Worm (Caenorhabditis elegans) whole organism, late embryonic: ENCODE data around the gene F10C2.4.
A peak's percentile ranks its signal among the peaks of the same experiment; 100 is the strongest.
"Not testable (repeated sequence)": the region's sequence is repeated elsewhere in the genome, so short reads cannot be mapped to it uniquely, and the experiment has no call there.

Source experiments
- C08G9.2 ChIP-seq: sonication (generic microtip); optimal IDR thresholded peaks from 2 replicates; lab custom pipeline; 2016; ENCODE audit warnings: mild to moderate bottlenecking, missing genetic modification characterization, moderate library complexity, missing compliant biosample characterization
- K02D7.2 ChIP-seq: sonication (generic microtip); optimal IDR thresholded peaks from 2 replicates; lab custom pipeline; 2017; ENCODE audit warnings: mild to moderate bottlenecking, missing genetic modification characterization, missing compliant biosample characterization
- Y22D7AL.16 ChIP-seq: sonication (generic microtip); optimal IDR thresholded peaks from 2 replicates; lab custom pipeline; 2016; ENCODE audit warnings: missing genetic modification characterization, missing compliant biosample characterization
- ceh-14 ChIP-seq: sonication (generic microtip); optimal IDR thresholded peaks from 2 replicates; lab custom pipeline; 2016; ENCODE audit warnings: missing genotype, missing genetic modification characterization, missing compliant biosample characterization
- ceh-18 ChIP-seq: sonication (generic microtip); optimal IDR thresholded peaks from 2 replicates; lab custom pipeline; 2016; ENCODE audit warnings: missing genetic modification characterization, missing compliant biosample characterization
- ceh-19 ChIP-seq: fragments of 200-800 bp; sonication (Bioruptor generic); optimal IDR thresholded peaks from 2 replicates; lab custom pipeline; 2018; ENCODE audit warnings: mild to moderate bottlenecking, missing genetic modification characterization, missing compliant biosample characterization
- ceh-2 ChIP-seq: sonication (generic microtip); optimal IDR thresholded peaks from 2 replicates; lab custom pipeline; 2016; ENCODE audit warnings: missing genotype, missing genetic modification characterization, missing compliant biosample characterization
- ceh-22 ChIP-seq: sonication (generic microtip); optimal IDR thresholded peaks from 2 replicates; lab custom pipeline; 2017; ENCODE audit warnings: missing biosample characterization, missing genetic modification characterization
- ceh-24 ChIP-seq: sonication (generic microtip); optimal IDR thresholded peaks from 2 replicates; lab custom pipeline; 2016; ENCODE audit warnings: mild to moderate bottlenecking, missing genetic modification characterization, missing compliant biosample characterization
- ceh-45 ChIP-seq: fragments of 200-800 bp; sonication (Bioruptor generic); IDR thresholded peaks from 2 replicates; pipeline ENCODE4 v1.3.6; 2022; ENCODE audit warnings: missing genetic modification reagents, missing genetic modification characterization, missing compliant biosample characterization
- ceh-48 ChIP-seq: sonication (generic microtip); optimal IDR thresholded peaks from 2 replicates; lab custom pipeline; 2016; ENCODE audit warnings: missing genetic modification characterization, inconsistent platforms, missing compliant biosample characterization
- ceh-6 ChIP-seq: fragments of 200-800 bp; sonication (Bioruptor generic); optimal IDR thresholded peaks from 2 replicates; lab custom pipeline; 2018; ENCODE audit warnings: mild to moderate bottlenecking, missing genetic modification characterization, missing compliant biosample characterization
- ceh-9 ChIP-seq: sonication (generic microtip); optimal IDR thresholded peaks from 2 replicates; lab custom pipeline; 2016; ENCODE audit warnings: mild to moderate bottlenecking, missing genetic modification characterization, inconsistent platforms, missing compliant biosample characterization
- dmd-4 ChIP-seq: sonication (generic microtip); optimal IDR thresholded peaks from 2 replicates; lab custom pipeline; 2016; ENCODE audit warnings: borderline replicate concordance, missing genetic modification characterization, missing compliant biosample characterization
- dve-1 ChIP-seq: sonication (generic microtip); optimal IDR thresholded peaks from 2 replicates; lab custom pipeline; 2017; ENCODE audit warnings: antibody characterized with exemption, mild to moderate bottlenecking, missing genetic modification characterization, missing compliant biosample characterization
- elt-2 ChIP-seq: sonication (generic microtip); optimal IDR thresholded peaks from 2 replicates; lab custom pipeline; 2016; ENCODE audit warnings: missing genetic modification reagents, missing genetic modification characterization, missing compliant biosample characterization
- ets-4 ChIP-seq: sonication (generic microtip); optimal IDR thresholded peaks from 2 replicates; lab custom pipeline; 2016; ENCODE audit warnings: missing genetic modification characterization, missing compliant biosample characterization
- eyg-1 ChIP-seq: sonication (generic microtip); optimal IDR thresholded peaks from 2 replicates; lab custom pipeline; 2016; ENCODE audit warnings: missing genotype, missing genetic modification characterization, missing compliant biosample characterization
- fax-1 ChIP-seq: sonication (generic microtip); optimal IDR thresholded peaks from 2 replicates; lab custom pipeline; 2016; ENCODE audit warnings: missing genotype, missing genetic modification characterization, missing compliant biosample characterization
- fkh-6 ChIP-seq: sonication (generic microtip); optimal IDR thresholded peaks from 2 replicates; lab custom pipeline; 2016; ENCODE audit warnings: missing genetic modification characterization, missing compliant biosample characterization
- gmeb-2 ChIP-seq: sonication (generic microtip); optimal IDR thresholded peaks from 2 replicates; lab custom pipeline; 2016; ENCODE audit warnings: missing genetic modification characterization, inconsistent platforms, missing compliant biosample characterization
- hlh-15 ChIP-seq: sonication (generic microtip); optimal IDR thresholded peaks from 2 replicates; lab custom pipeline; 2016; ENCODE audit warnings: missing genetic modification characterization, missing compliant biosample characterization
- hlh-30 ChIP-seq: sonication (generic microtip); optimal IDR thresholded peaks from 2 replicates; lab custom pipeline; 2017; ENCODE audit warnings: antibody characterized with exemption, missing genetic modification characterization, missing compliant biosample characterization; ENCODE audit not compliant: insufficient read depth
- hlh-6 ChIP-seq: sonication (generic microtip); optimal IDR thresholded peaks from 2 replicates; lab custom pipeline; 2016; ENCODE audit warnings: missing genotype, missing genetic modification characterization, missing compliant biosample characterization
- hlh-8 ChIP-seq: sonication (generic microtip); optimal IDR thresholded peaks from 2 replicates; lab custom pipeline; 2016; ENCODE audit warnings: missing genotype, missing genetic modification characterization, missing compliant biosample characterization
- lim-6 ChIP-seq: sonication (generic microtip); optimal IDR thresholded peaks from 2 replicates; lab custom pipeline; 2016; ENCODE audit warnings: missing genetic modification characterization, missing compliant biosample characterization
- lin-11 ChIP-seq: fragments of 200-800 bp; sonication (Bioruptor generic); optimal IDR thresholded peaks from 2 replicates; lab custom pipeline; 2018; ENCODE audit warnings: mild to moderate bottlenecking, missing genetic modification characterization, missing compliant biosample characterization
- nhr-11 ChIP-seq: fragments of 150-350 bp; optimal IDR thresholded peaks from 2 replicates; lab custom pipeline; 2014; ENCODE audit warnings: missing biosample characterization, missing genetic modification characterization
- nhr-232 ChIP-seq: sonication (generic microtip); optimal IDR thresholded peaks from 2 replicates; lab custom pipeline; 2016; ENCODE audit warnings: missing genetic modification characterization, missing compliant biosample characterization
- pax-1 ChIP-seq: fragments of 150-350 bp; optimal IDR thresholded peaks from 2 replicates; lab custom pipeline; 2014; ENCODE audit warnings: missing biosample characterization, missing genetic modification characterization
- pha-2 ChIP-seq: sonication (generic microtip); optimal IDR thresholded peaks from 2 replicates; lab custom pipeline; 2017; ENCODE audit warnings: mild to moderate bottlenecking, missing genetic modification characterization, missing compliant biosample characterization
- pha-4 ChIP-seq: fragments of 150-350 bp; optimal IDR thresholded peaks from 2 replicates; lab custom pipeline; 2018; ENCODE audit warnings: missing biosample characterization, missing genetic modification reagents, missing genetic modification characterization
- pqm-1 ChIP-seq: sonication (generic microtip); optimal IDR thresholded peaks from 2 replicates; lab custom pipeline; 2016; ENCODE audit warnings: missing genetic modification characterization, missing compliant biosample characterization
- pros-1 ChIP-seq: fragments of 150-350 bp; optimal IDR thresholded peaks from 2 replicates; lab custom pipeline; 2014; ENCODE audit warnings: missing biosample characterization, missing genetic modification reagents, missing genetic modification characterization
- ref-2 ChIP-seq: sonication (generic microtip); optimal IDR thresholded peaks from 2 replicates; lab custom pipeline; 2016; ENCODE audit warnings: missing genetic modification characterization, missing compliant biosample characterization
- rnt-1 ChIP-seq: sonication (generic microtip); optimal IDR thresholded peaks from 2 replicates; lab custom pipeline; 2016; ENCODE audit warnings: missing genetic modification characterization, missing compliant biosample characterization
- sdc-2 ChIP-seq: sonication (generic microtip); optimal IDR thresholded peaks from 2 replicates; lab custom pipeline; 2016; ENCODE audit warnings: missing genotype, missing genetic modification characterization, missing compliant biosample characterization
- sox-2 ChIP-seq: fragments of 200-800 bp; sonication (Bioruptor generic); IDR thresholded peaks from 2 replicates; pipeline ENCODE4 v1.3.6; 2022; ENCODE audit warnings: missing genetic modification reagents, missing genetic modification characterization, missing compliant biosample characterization
- syd-9 ChIP-seq: sonication (generic microtip); optimal IDR thresholded peaks from 2 replicates; lab custom pipeline; 2016; ENCODE audit warnings: mild to moderate bottlenecking, missing genetic modification characterization, moderate library complexity, missing compliant biosample characterization
- tbx-2 ChIP-seq: sonication (generic microtip); optimal IDR thresholded peaks from 2 replicates; lab custom pipeline; 2016; ENCODE audit warnings: missing genetic modification characterization, missing compliant biosample characterization
- tbx-7 ChIP-seq: sonication (generic microtip); optimal IDR thresholded peaks from 2 replicates; lab custom pipeline; 2016; ENCODE audit warnings: missing genotype, missing genetic modification characterization, missing compliant biosample characterization
- ttx-3 ChIP-seq: sonication (generic microtip); optimal IDR thresholded peaks from 2 replicates; lab custom pipeline; 2016; ENCODE audit warnings: missing genetic modification reagents, missing genetic modification characterization, missing compliant biosample characterization
- unc-42 ChIP-seq: sonication (generic microtip); optimal IDR thresholded peaks from 2 replicates; lab custom pipeline; 2016; ENCODE audit warnings: missing genotype, missing genetic modification characterization, missing compliant biosample characterization
- unc-55 ChIP-seq: sonication (generic microtip); optimal IDR thresholded peaks from 2 replicates; lab custom pipeline; 2017; ENCODE audit warnings: missing biosample characterization, missing genetic modification reagents, missing genetic modification characterization
- unc-86 ChIP-seq: sonication (generic microtip); optimal IDR thresholded peaks from 2 replicates; lab custom pipeline; 2016; ENCODE audit warnings: missing genetic modification characterization, missing compliant biosample characterization
- zip-5 ChIP-seq: sonication (generic microtip); optimal IDR thresholded peaks from 2 replicates; lab custom pipeline; 2016; ENCODE audit warnings: missing genetic modification characterization, missing compliant biosample characterization
- ztf-16 ChIP-seq: sonication (generic microtip); optimal IDR thresholded peaks from 2 replicates; lab custom pipeline; 2017; ENCODE audit warnings: missing genetic modification characterization, missing compliant biosample characterization

The F10C2.4 gene

ce11 chrV:12011686-12012085, 29.7 kb upstream of the F10C2.4 start:
- TF ChIP-seq ets-4 = no peak
- TF ChIP-seq pha-4 (tag; lab: Kevin White, UChicago) = no peak
- TF ChIP-seq unc-42 (tag; lab: Kevin White, UChicago) = no peak
- TF ChIP-seq pha-2 (tag; lab: Kevin White, UChicago) = no peak
- TF ChIP-seq ztf-16 (tag; lab: Kevin White, UChicago) = no peak
- no peak for TF ChIP-seq sdc-2
- TF ChIP-seq ceh-22 (tag; lab: Kevin White, UChicago) = no peak
- no peak for TF ChIP-seq fax-1 (tag; lab: Kevin White, UChicago)
- no peak for TF ChIP-seq ceh-24 (tag; lab: Kevin White, UChicago)
- TF ChIP-seq ceh-48 = no peak
- TF ChIP-seq ceh-14 = no peak

- no peak for TF ChIP-seq ceh-19 (GFP tag; lab: Kevin White, UChicago)
- TF ChIP-seq fkh-6 (tag; lab: Kevin White, UChicago) = no peak
- no peak for TF ChIP-seq lin-11 (tag; lab: Kevin White, UChicago)
- no peak for TF ChIP-seq syd-9 (tag; lab: Kevin White, UChicago)
- TF ChIP-seq lim-6 = no peak
- TF ChIP-seq ceh-22 (tag; lab: Kevin White, UChicago) = no peak
- no peak for TF ChIP-seq dmd-4 (tag; lab: Kevin White, UChicago)
- TF ChIP-seq nhr-232 = no peak
- TF ChIP-seq pax-1 (tag; lab: Kevin White, UChicago) = no peak
- TF ChIP-seq ceh-6 (GFP tag; lab: Kevin White, UChicago) = no peak
- TF ChIP-seq ceh-14 = no peak
- TF ChIP-seq hlh-15 = no peak
- TF ChIP-seq nhr-11 = no peak
- no peak for TF ChIP-seq gmeb-2 (tag; lab: Kevin White, UChicago)
- no peak for TF ChIP-seq ceh-2 (tag; lab: Kevin White, UChicago)
- no peak for TF ChIP-seq ceh-18
- no peak for TF ChIP-seq hlh-6 (tag; lab: Kevin White, UChicago)
Measured at ce11 chrV:12013298-12013697, 28.1 kb upstream of the F10C2.4 start, which contains the start of gene add-2. TSS of gene add-2 (minus strand) at chrV:12013406.

- not testable (repeated sequence) for TF ChIP-seq ttx-3, elt-2, pqm-1 (tag; lab: Kevin White, UChicago)
Measured at ce11 chrV:12020026-12020425, 21.3 kb upstream of the F10C2.4 start, which contains the start of gene F10C2.3. TSS of gene F10C2.3 (plus strand) at chrV:12020326.

ce11 chrV:12020940-12021339, 20.4 kb upstream of the F10C2.4 start:
- TF ChIP-seq pha-2 (tag; lab: Kevin White, UChicago) (no peak), zip-5 (tag; lab: Kevin White, UChicago) (no peak), ceh-18 (no peak), K02D7.2 (no peak), unc-86 (tag; lab: Kevin White, UChicago) (no peak), hlh-8 (tag; lab: Kevin White, UChicago) (no peak), ceh-19 (GFP tag; lab: Kevin White, UChicago) (no peak), Y22D7AL.16 (no peak), hlh-30 (tag; lab: Kevin White, UChicago) (no peak), ztf-16 (tag; lab: Kevin White, UChicago) (no peak), ceh-6 (GFP tag; lab: Kevin White, UChicago) (no peak), dve-1 (tag; lab: Kevin White, UChicago) (no peak)

- peak; percentile 49 for TF ChIP-seq tbx-2
- no peak for TF ChIP-seq dve-1 (tag; lab: Kevin White, UChicago)
- peak; percentile 7 for TF ChIP-seq ref-2
- TF ChIP-seq sox-2 = no peak
- TF ChIP-seq unc-55 = no peak
- no peak for TF ChIP-seq ceh-9 (tag; lab: Kevin White, UChicago)
- peak; percentile 25 for TF ChIP-seq ceh-18
- TF ChIP-seq rnt-1 (tag; lab: Kevin White, UChicago) = no peak
- TF ChIP-seq eyg-1 (tag; lab: Kevin White, UChicago) = no peak
- TF ChIP-seq zip-5 (tag; lab: Kevin White, UChicago) = no peak
- no peak for TF ChIP-seq pros-1 (tag; lab: Kevin White, UChicago)
- TF ChIP-seq ceh-14 = peak; percentile 1
- no peak for TF ChIP-seq K02D7.2
- peak; percentile 12 for TF ChIP-seq tbx-7 (tag; lab: Kevin White, UChicago)
- TF ChIP-seq pax-1 (tag; lab: Kevin White, UChicago) = no peak
- no peak for TF ChIP-seq elt-2 (tag; lab: Kevin White, UChicago)
- no peak for TF ChIP-seq ceh-45 (GFP tag; lab: Robert Waterston, UW)
- peak; percentile 43 for TF ChIP-seq C08G9.2 (tag; lab: Kevin White, UChicago)
Measured at ce11 chrV:12024273-12024672, 17.1 kb upstream of the F10C2.4 start.
